Worm (Caenorhabditis elegans) whole organism, early embryonic: ENCODE data around the gene srx-120.

ENCODE experiments used
- B0310.2 ChIP-seq: sonication (generic microtip); optimal IDR thresholded peaks from 2 replicates; lab custom pipeline; 2016; ENCODE audit warnings: mild to moderate bottlenecking, missing genetic modification characterization, missing compliant biosample characterization
- F13C5.2 ChIP-seq: sonication (generic microtip); optimal IDR thresholded peaks from 2 replicates; lab custom pipeline; 2017; ENCODE audit warnings: mild to moderate bottlenecking, missing genetic modification characterization, inconsistent platforms, missing compliant biosample characterization
- aly-1 ChIP-seq: sonication (generic microtip); optimal IDR thresholded peaks from 2 replicates; lab custom pipeline; 2016; ENCODE audit warnings: missing genetic modification characterization, missing compliant biosample characterization
- ama-1 ChIP-seq: fragments of 150-350 bp; optimal IDR thresholded peaks from 2 replicates; lab custom pipeline; 2014
- ceh-13 ChIP-seq: fragments of 200-800 bp; sonication (Bioruptor generic); optimal IDR thresholded peaks from 2 replicates; lab custom pipeline; 2018; ENCODE audit warnings: mild to moderate bottlenecking, missing genetic modification characterization, missing compliant biosample characterization
- ceh-36 ChIP-seq: sonication (generic microtip); optimal IDR thresholded peaks from 2 replicates; lab custom pipeline; 2016; ENCODE audit warnings: missing genetic modification characterization, inconsistent platforms, missing compliant biosample characterization
- ets-7 ChIP-seq: sonication (generic microtip); optimal IDR thresholded peaks from 2 replicates; lab custom pipeline; 2016; ENCODE audit warnings: missing genotype, missing genetic modification characterization, missing compliant biosample characterization
- flt-1 ChIP-seq: fragments of 200-800 bp; sonication (Bioruptor generic); IDR thresholded peaks from 2 replicates; pipeline ENCODE4 v1.3.6; 2022; ENCODE audit warnings: missing genetic modification characterization, missing compliant biosample characterization
- hmbx-1 ChIP-seq: sonication (generic microtip); optimal IDR thresholded peaks from 2 replicates; lab custom pipeline; 2016; ENCODE audit warnings: mild to moderate bottlenecking, missing genetic modification characterization, missing compliant biosample characterization
- hmg-4 ChIP-seq: fragments of 200-800 bp; sonication (Bioruptor generic); optimal IDR thresholded peaks from 2 replicates; lab custom pipeline; 2018; ENCODE audit warnings: mild to moderate bottlenecking, missing genetic modification characterization, missing compliant biosample characterization
- hnd-1 ChIP-seq: sonication (generic microtip); optimal IDR thresholded peaks from 2 replicates; lab custom pipeline; 2016; ENCODE audit warnings: missing genetic modification characterization, missing compliant biosample characterization
- pes-1 ChIP-seq: fragments of 200-800 bp; sonication (Bioruptor generic); IDR thresholded peaks from 2 replicates; pipeline ENCODE4 v1.3.6; 2022; ENCODE audit warnings: missing genetic modification reagents, missing genetic modification characterization, missing compliant biosample characterization
- scrt-1 ChIP-seq: fragments of 200-800 bp; sonication (Bioruptor generic); IDR thresholded peaks from 2 replicates; pipeline ENCODE4 v1.3.6; 2022; ENCODE audit warnings: missing genetic modification characterization, missing compliant biosample characterization
- sea-1 ChIP-seq: fragments of 200-800 bp; sonication (Bioruptor generic); conservative IDR thresholded peaks from 2 replicates; pipeline ENCODE4 v1.3.6; 2022; ENCODE audit warnings: missing genetic modification characterization, missing compliant biosample characterization
- tbx-11 ChIP-seq: fragments of 200-800 bp; sonication (Bioruptor generic); IDR thresholded peaks from 2 replicates; pipeline ENCODE4 v1.3.6; 2022; ENCODE audit warnings: missing genetic modification characterization, missing compliant biosample characterization
- tbx-37 ChIP-seq: fragments of 200-800 bp; sonication (Bioruptor generic); conservative IDR thresholded peaks from 2 replicates; pipeline ENCODE4 v1.3.6; 2022; ENCODE audit warnings: missing genetic modification reagents, missing genetic modification characterization, missing compliant biosample characterization
- tra-4 ChIP-seq: sonication (generic microtip); optimal IDR thresholded peaks from 2 replicates; lab custom pipeline; 2017; ENCODE audit warnings: missing genetic modification characterization, missing compliant biosample characterization

The srx-120 gene

DNA sequence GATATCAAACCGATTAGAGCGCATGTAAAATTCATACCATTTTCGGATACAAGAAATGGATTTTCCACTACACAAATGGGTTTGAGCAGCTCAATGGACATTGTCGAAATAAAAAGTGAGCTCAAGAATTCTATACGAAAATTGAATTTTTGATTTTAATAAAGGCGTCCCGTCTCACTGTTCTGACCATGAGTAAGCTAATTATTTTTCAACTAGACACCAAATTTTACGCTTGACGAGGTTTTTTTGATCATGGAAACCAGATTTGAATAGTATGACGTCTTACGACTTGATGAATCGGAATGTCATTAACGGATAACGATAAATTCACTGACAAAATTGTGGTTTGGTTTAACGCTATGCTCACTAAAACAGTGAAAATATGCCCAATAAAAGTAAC, 14.7 kb upstream of the srx-120 start, which contains the start of gene srh-61:
TSS of gene srh-61 (minus strand) at position 101 of the 400 bp plus-strand sequence.
- no peak for TF ChIP-seq pes-1 (GFP tag; lab: Robert Waterston, UW)
- TF ChIP-seq tbx-37, result no peak
- TF ChIP-seq ets-7, result no peak
- no peak for TF ChIP-seq B0310.2
- no peak for TF ChIP-seq aly-1 (tag; lab: Kevin White, UChicago)
- no peak for TF ChIP-seq flt-1
- TF ChIP-seq sea-1 (GFP tag; lab: Robert Waterston, UW), result no peak
- no peak for TF ChIP-seq ama-1 (lab: Kevin White, UChicago)
- no peak for TF ChIP-seq ceh-36 (tag; lab: Kevin White, UChicago)
- TF ChIP-seq tra-4 (tag; lab: Kevin White, UChicago), result no peak
- TF ChIP-seq tbx-11 (GFP tag; lab: Robert Waterston, UW), result no peak
- TF ChIP-seq ceh-13, result no peak
- TF ChIP-seq scrt-1 (GFP tag; lab: Robert Waterston, UW), result no peak
- no peak for TF ChIP-seq hnd-1 (tag; lab: Kevin White, UChicago)
- TF ChIP-seq F13C5.2 (tag; lab: Kevin White, UChicago), result no peak
- TF ChIP-seq hmg-4 (GFP tag; lab: Kevin White, UChicago), result no peak

DNA sequence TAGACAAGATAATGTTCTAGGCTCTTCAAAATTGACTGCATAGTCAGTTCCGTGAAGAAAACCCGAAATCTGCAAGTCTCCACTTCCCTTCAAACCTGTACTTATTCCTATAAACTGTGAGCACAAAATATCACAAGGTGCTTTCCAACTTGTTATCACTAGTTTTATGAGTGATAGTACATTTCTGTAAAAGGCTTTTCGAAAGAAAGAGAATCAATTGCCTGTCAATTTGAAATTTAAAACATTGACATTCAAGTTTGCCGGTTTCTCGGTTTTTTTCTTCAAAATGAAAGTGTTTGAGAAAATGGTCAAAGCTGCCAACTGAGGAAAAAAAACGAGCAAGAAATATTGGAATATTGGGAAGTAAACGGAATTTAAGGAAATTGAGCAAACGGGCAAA, 13.1 kb upstream of the srx-120 start:
- TF ChIP-seq scrt-1 (GFP tag; lab: Robert Waterston, UW) (no peak), ceh-13 (no peak), ets-7 (no peak), hmg-4 (GFP tag; lab: Kevin White, UChicago) (no peak), tra-4 (tag; lab: Kevin White, UChicago) (no peak), flt-1 (no peak), aly-1 (tag; lab: Kevin White, UChicago) (no peak), ceh-36 (tag; lab: Kevin White, UChicago) (no peak), sea-1 (GFP tag; lab: Robert Waterston, UW) (no peak), hnd-1 (tag; lab: Kevin White, UChicago) (no peak), tbx-11 (GFP tag; lab: Robert Waterston, UW) (no peak), pes-1 (GFP tag; lab: Robert Waterston, UW) (no peak), B0310.2 (no peak), F13C5.2 (tag; lab: Kevin White, UChicago) (no peak), tbx-37 (no peak)

DNA sequence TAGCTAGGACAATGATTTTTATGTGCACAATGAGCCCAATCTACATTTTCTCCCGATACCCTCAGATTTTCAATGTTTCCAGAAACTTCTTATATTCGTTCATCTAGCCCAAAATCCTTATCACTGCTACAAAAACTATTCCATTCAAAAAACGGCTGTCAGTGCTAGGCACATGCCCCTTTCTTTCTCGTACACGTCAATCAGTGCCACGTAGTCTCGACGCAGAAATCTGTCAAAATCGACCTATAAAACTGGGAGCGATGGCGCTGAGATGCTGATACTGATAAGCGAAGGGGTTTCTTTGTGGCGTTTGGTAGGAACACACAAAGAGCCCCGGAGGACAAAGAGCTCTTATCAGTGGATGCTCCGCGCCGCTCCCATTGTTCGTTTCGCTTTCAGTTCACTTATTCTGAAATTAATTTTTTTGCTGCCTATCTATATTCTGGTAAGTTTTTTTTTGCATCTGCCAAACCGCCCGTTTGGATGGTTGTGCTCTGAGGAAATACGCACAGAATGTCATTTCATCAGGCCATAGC, 12.2 kb upstream of the srx-120 start, which contains the start of gene srh-70:
TSS of gene srh-70 (minus strand) at position 51 of the 536 bp plus-strand sequence.
- TF ChIP-seq sea-1 (GFP tag; lab: Robert Waterston, UW) (no peak), hmg-4 (GFP tag; lab: Kevin White, UChicago) (no peak), tra-4 (tag; lab: Kevin White, UChicago) (no peak), F13C5.2 (tag; lab: Kevin White, UChicago) (no peak), ama-1 (lab: Kevin White, UChicago) (no peak), tbx-37 (no peak), pes-1 (GFP tag; lab: Robert Waterston, UW) (no peak)

DNA sequence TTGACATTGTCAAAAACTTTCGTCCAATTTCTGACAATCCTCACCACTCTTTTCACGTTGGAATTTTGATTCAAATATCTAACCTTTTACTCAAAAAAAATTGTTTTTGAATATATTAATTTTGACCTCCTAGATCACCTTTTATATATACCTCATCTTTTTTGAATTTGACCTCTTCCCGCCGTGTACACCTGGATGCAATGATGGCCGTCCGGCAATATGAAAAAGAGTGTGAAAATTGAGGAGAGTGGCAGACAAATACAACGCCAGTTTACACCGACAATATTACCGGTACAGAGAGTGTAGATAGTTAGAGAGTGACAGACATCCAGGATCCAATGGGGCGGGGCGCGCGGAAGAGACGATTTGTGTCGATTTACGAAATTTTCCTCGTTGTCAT, 11.4 kb upstream of the srx-120 start, which contains the start of gene ceh-99:
TSS of gene ceh-99 (plus strand) at position 366 of the 400 bp plus-strand sequence.
- no peak for TF ChIP-seq aly-1 (tag; lab: Kevin White, UChicago)

DNA sequence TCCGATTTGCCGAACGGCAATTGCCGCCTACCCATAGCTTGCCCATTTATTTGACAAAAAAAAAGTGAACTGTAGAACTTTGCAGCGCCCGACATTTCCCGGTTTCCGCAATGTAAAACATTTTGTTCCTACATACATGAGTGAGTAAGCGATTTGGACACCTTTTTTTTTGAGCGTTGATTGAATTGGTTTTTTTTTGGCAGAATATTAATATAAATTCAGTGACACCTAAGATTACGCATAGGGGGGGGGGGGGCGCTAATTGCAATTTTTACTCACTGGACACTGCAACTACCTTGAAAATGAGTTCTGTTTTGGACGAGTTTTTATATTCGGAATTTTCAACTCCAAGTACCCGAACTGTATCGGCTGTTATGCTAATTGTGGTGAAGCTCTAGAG, 5.5 kb upstream of the srx-120 start, which contains the start of gene srx-118:
TSS of gene srx-118 (plus strand) at position 301 of the 400 bp plus-strand sequence.
- TF ChIP-seq hnd-1 (tag; lab: Kevin White, UChicago), result no peak
- no peak for TF ChIP-seq scrt-1 (GFP tag; lab: Robert Waterston, UW)
- no peak for TF ChIP-seq ama-1 (lab: Kevin White, UChicago)
- no peak for TF ChIP-seq tbx-11 (GFP tag; lab: Robert Waterston, UW)
- no peak for TF ChIP-seq pes-1 (GFP tag; lab: Robert Waterston, UW)
- TF ChIP-seq sea-1 (GFP tag; lab: Robert Waterston, UW), result no peak
- no peak for TF ChIP-seq tra-4 (tag; lab: Kevin White, UChicago)
- no peak for TF ChIP-seq ets-7

DNA sequence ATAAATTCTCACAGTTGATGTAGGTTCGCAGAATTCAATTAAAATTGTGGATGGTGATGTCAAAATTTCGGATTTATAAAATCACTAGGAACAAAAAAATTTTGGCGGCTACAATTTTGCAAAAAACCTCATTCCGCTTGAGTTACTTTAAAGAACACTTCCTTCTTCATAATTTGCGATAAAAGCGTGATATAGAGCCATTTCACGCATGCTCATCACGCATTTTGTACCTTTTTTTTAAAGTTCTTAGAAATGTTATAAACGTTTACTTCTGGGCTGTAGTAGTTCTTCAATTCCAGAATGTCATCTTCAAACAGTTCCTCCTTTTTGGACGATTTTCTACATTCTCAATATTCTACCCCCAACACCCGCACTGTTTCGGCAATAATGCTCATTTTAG, 3.1 kb upstream of the srx-120 start, which contains the start of gene srx-119:
TSS of gene srx-119 (plus strand) at position 301 of the 400 bp plus-strand sequence.
- TF ChIP-seq tra-4 (tag; lab: Kevin White, UChicago) (no peak), pes-1 (GFP tag; lab: Robert Waterston, UW) (no peak), hmbx-1 (tag; lab: Kevin White, UChicago) (no peak), flt-1 (no peak), ets-7 (no peak), ama-1 (lab: Kevin White, UChicago) (no peak), sea-1 (GFP tag; lab: Robert Waterston, UW) (no peak), ceh-13 (no peak), tbx-11 (GFP tag; lab: Robert Waterston, UW) (no peak), scrt-1 (GFP tag; lab: Robert Waterston, UW) (no peak), B0310.2 (no peak), aly-1 (tag; lab: Kevin White, UChicago) (no peak), F13C5.2 (tag; lab: Kevin White, UChicago) (no peak), tbx-37 (no peak), hnd-1 (tag; lab: Kevin White, UChicago) (no peak), hmg-4 (GFP tag; lab: Kevin White, UChicago) (no peak), ceh-36 (tag; lab: Kevin White, UChicago) (no peak)

DNA sequence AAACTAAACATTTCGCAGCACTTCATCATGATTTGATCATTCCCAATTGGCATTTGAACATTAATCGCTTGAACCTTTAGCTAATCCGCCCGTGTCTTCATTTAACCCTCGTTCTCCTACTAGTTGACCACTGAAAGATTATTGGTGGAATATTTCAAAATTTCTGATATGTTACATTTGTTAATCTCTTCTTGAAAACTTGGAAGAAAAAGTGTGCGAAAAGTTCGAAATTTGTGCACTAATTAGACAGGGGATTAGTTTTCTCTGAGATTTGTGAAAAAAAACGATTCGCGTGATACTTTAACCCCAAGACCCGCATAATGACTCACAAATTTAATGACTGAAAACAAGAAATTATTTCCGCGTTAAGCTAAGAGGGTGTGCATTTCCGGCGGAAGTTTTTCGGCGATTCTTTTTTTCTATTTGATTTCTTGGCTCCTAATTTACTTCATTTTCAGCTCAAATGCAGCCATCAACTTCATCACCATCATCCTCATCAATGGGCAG, 4.3 kb downstream of the srx-120 start, which contains the start of gene nimk-1:
TSS of gene nimk-1 (plus strand) at position 457 of the 507 bp plus-strand sequence.
- TF ChIP-seq tbx-37 (no peak), pes-1 (GFP tag; lab: Robert Waterston, UW) (no peak), ceh-36 (tag; lab: Kevin White, UChicago) (peak; percentile 59), tbx-11 (GFP tag; lab: Robert Waterston, UW) (no peak), F13C5.2 (tag; lab: Kevin White, UChicago) (no peak), ceh-13 (no peak), hmg-4 (GFP tag; lab: Kevin White, UChicago) (no peak), hnd-1 (tag; lab: Kevin White, UChicago) (no peak)
